Worm (Caenorhabditis elegans) whole organism, young adult: ENCODE results near the gene npr-12.

Source experiments
- B0019.2 ChIP-seq: fragments of 200-800 bp; sonication (Bioruptor generic); conservative IDR thresholded peaks from 2 replicates; pipeline ENCODE4 v1.3.6; 2022; ENCODE audit warnings: missing genetic modification reagents, missing genetic modification characterization, missing compliant biosample characterization
- B0261.1 ChIP-seq: sonication (generic microtip); optimal IDR thresholded peaks from 2 replicates; lab custom pipeline; 2016; ENCODE audit warnings: mild to moderate bottlenecking, missing genetic modification characterization, moderate library complexity, missing compliant biosample characterization
- C06A6.2 ChIP-seq: fragments of 200-800 bp; sonication (Bioruptor generic); conservative IDR thresholded peaks from 2 replicates; pipeline ENCODE4 v1.3.6; 2022; ENCODE audit warnings: missing genetic modification characterization, missing compliant biosample characterization
- F33H1.4 ChIP-seq: fragments of 200-800 bp; sonication (Bioruptor generic); IDR thresholded peaks from 2 replicates; pipeline ENCODE4 v1.3.6; 2022; ENCODE audit warnings: missing genetic modification reagents, missing genetic modification characterization, missing compliant biosample characterization
- F37B4.10 ChIP-seq: fragments of 200-800 bp; sonication (Bioruptor generic); IDR thresholded peaks from 2 replicates; pipeline ENCODE4 v1.3.6; 2022; ENCODE audit warnings: missing genetic modification characterization, missing compliant biosample characterization
- F49E8.2 ChIP-seq: sonication (generic microtip); optimal IDR thresholded peaks from 3 replicates; lab custom pipeline; 2017; ENCODE audit warnings: missing genetic modification characterization, mild to moderate bottlenecking, missing compliant biosample characterization, antibody characterized with exemption, moderate library complexity; ENCODE audit not compliant: insufficient read depth
- F52B5.7 ChIP-seq: sonication (generic microtip); optimal IDR thresholded peaks from 2 replicates; lab custom pipeline; 2016; ENCODE audit warnings: mild to moderate bottlenecking, missing genetic modification characterization, missing compliant biosample characterization
- K12H6.12 ChIP-seq: fragments of 200-800 bp; sonication (Bioruptor generic); optimal IDR thresholded peaks from 2 replicates; lab custom pipeline; 2018; ENCODE audit warnings: mild to moderate bottlenecking, missing genetic modification characterization, missing compliant biosample characterization
- T26A5.8 ChIP-seq: sonication (generic microtip); optimal IDR thresholded peaks from 2 replicates; lab custom pipeline; 2016; ENCODE audit warnings: missing genetic modification characterization, missing compliant biosample characterization
- aptf-3 ChIP-seq: fragments of 200-800 bp; sonication (Bioruptor generic); IDR thresholded peaks from 2 replicates; pipeline ENCODE4 v1.3.6; 2022; ENCODE audit warnings: missing genetic modification characterization, missing compliant biosample characterization
- attf-3 ChIP-seq: fragments of 200-800 bp; sonication (Bioruptor generic); conservative IDR thresholded peaks from 2 replicates; pipeline ENCODE4 v1.3.6; 2022; ENCODE audit warnings: missing genetic modification reagents, missing genetic modification characterization, missing compliant biosample characterization
- ccch-3 ChIP-seq: fragments of 200-800 bp; sonication (Bioruptor generic); optimal IDR thresholded peaks from 2 replicates; lab custom pipeline; 2018; ENCODE audit warnings: mild to moderate bottlenecking, missing genetic modification characterization, missing compliant biosample characterization
- cebp-2 ChIP-seq: fragments of 200-800 bp; sonication (Bioruptor generic); IDR thresholded peaks from 2 replicates; pipeline ENCODE4 v1.3.6; 2022; ENCODE audit warnings: missing genetic modification characterization, missing compliant biosample characterization
- ceh-100 ChIP-seq: fragments of 200-800 bp; sonication (Bioruptor generic); IDR thresholded peaks from 2 replicates; pipeline ENCODE4 v1.3.6; 2022; ENCODE audit warnings: missing genetic modification reagents, missing genetic modification characterization, missing compliant biosample characterization
- ceh-58 ChIP-seq: fragments of 200-800 bp; sonication (Bioruptor generic); IDR thresholded peaks from 2 replicates; pipeline ENCODE4 v1.3.6; 2022; ENCODE audit warnings: missing genetic modification characterization, missing compliant biosample characterization
- dox-1 ChIP-seq: fragments of 200-800 bp; sonication (Bioruptor generic); IDR thresholded peaks from 2 replicates; pipeline ENCODE4 v1.3.6; 2022; ENCODE audit warnings: missing genetic modification reagents, missing genetic modification characterization, missing compliant biosample characterization
- dpff-1 ChIP-seq: sonication (generic microtip); optimal IDR thresholded peaks from 2 replicates; lab custom pipeline; 2017; ENCODE audit warnings: mild to moderate bottlenecking, missing genetic modification characterization, missing compliant biosample characterization
- egl-18 ChIP-seq: fragments of 200-800 bp; sonication (Bioruptor generic); IDR thresholded peaks from 2 replicates; pipeline ENCODE4 v1.3.6; 2022; ENCODE audit warnings: missing genetic modification reagents, missing genetic modification characterization, missing compliant biosample characterization
- ekl-4 ChIP-seq: fragments of 200-800 bp; sonication (Bioruptor generic); IDR thresholded peaks from 2 replicates; pipeline ENCODE4 v1.3.6; 2022; ENCODE audit warnings: missing genetic modification reagents, missing genetic modification characterization, missing compliant biosample characterization
- fkh-3 ChIP-seq: sonication (generic microtip); optimal IDR thresholded peaks from 2 replicates; lab custom pipeline; 2016; ENCODE audit warnings: mild to moderate bottlenecking, missing genetic modification characterization, missing compliant biosample characterization
- him-1 ChIP-seq: sonication (generic microtip); optimal IDR thresholded peaks from 2 replicates; lab custom pipeline; 2016; ENCODE audit warnings: missing genotype, missing genetic modification reagents, missing genetic modification characterization, missing compliant biosample characterization
- hlh-26 ChIP-seq: fragments of 200-800 bp; sonication (Bioruptor generic); conservative IDR thresholded peaks from 2 replicates; pipeline ENCODE4 v1.3.6; 2022; ENCODE audit warnings: missing genetic modification reagents, missing genetic modification characterization, missing compliant biosample characterization
- hsf-1 ChIP-seq: fragments of 200-800 bp; sonication (Bioruptor generic); IDR thresholded peaks from 2 replicates; pipeline ENCODE4 v1.3.6; 2022; ENCODE audit warnings: missing genetic modification reagents, missing genetic modification characterization, missing compliant biosample characterization
- lir-1 ChIP-seq: fragments of 200-800 bp; sonication (Bioruptor generic); conservative IDR thresholded peaks from 2 replicates; pipeline ENCODE4 v1.3.6; 2022; ENCODE audit warnings: missing genetic modification reagents, missing genetic modification characterization, missing compliant biosample characterization
- lsl-1 ChIP-seq: fragments of 200-800 bp; sonication (Bioruptor generic); optimal IDR thresholded peaks from 2 replicates; lab custom pipeline; 2018; ENCODE audit warnings: mild to moderate bottlenecking, missing genetic modification characterization, moderate library complexity, missing compliant biosample characterization
- madf-10 ChIP-seq: sonication (generic microtip); optimal IDR thresholded peaks from 2 replicates; lab custom pipeline; 2016; ENCODE audit warnings: mild to moderate bottlenecking, missing genetic modification characterization, missing compliant biosample characterization
- mcd-1 ChIP-seq: fragments of 200-800 bp; sonication (Bioruptor generic); IDR thresholded peaks from 2 replicates; pipeline ENCODE4 v1.3.6; 2022; ENCODE audit warnings: missing genetic modification reagents, missing genetic modification characterization, missing compliant biosample characterization
- mes-4 ChIP-seq: sonication (generic microtip); optimal IDR thresholded peaks from 2 replicates; lab custom pipeline; 2016; ENCODE audit warnings: missing genotype, missing genetic modification characterization, missing compliant biosample characterization
- nhr-179 ChIP-seq: sonication (generic microtip); optimal IDR thresholded peaks from 2 replicates; lab custom pipeline; 2016; ENCODE audit warnings: mild to moderate bottlenecking, missing genetic modification characterization, missing compliant biosample characterization
- pbrm-1 ChIP-seq: fragments of 200-800 bp; sonication (Bioruptor generic); IDR thresholded peaks from 2 replicates; pipeline ENCODE4 v1.3.6; 2022; ENCODE audit warnings: missing genetic modification reagents, missing genetic modification characterization, missing compliant biosample characterization
- pha-4 ChIP-seq: fragments of 150-350 bp; sonication (generic microtip); optimal IDR thresholded peaks from 2 replicates; lab custom pipeline; 2014; ENCODE audit warnings: missing biosample characterization, missing genetic modification reagents, missing genetic modification characterization
- sdz-38 ChIP-seq: sonication (generic microtip); optimal IDR thresholded peaks from 2 replicates; lab custom pipeline; 2016; ENCODE audit warnings: missing genotype, missing genetic modification characterization, missing compliant biosample characterization
- snpc-1.1 ChIP-seq: sonication (generic microtip); optimal IDR thresholded peaks from 2 replicates; lab custom pipeline; 2017; ENCODE audit warnings: missing genetic modification characterization, mild to moderate bottlenecking, missing compliant biosample characterization, antibody characterized with exemption, moderate library complexity, missing genotype, missing genetic modification reagents; ENCODE audit not compliant: insufficient read depth
- snpc-1.3 ChIP-seq: sonication (generic microtip); optimal IDR thresholded peaks from 2 replicates; lab custom pipeline; 2017; ENCODE audit warnings: missing genetic modification characterization, mild to moderate bottlenecking, missing compliant biosample characterization, antibody characterized with exemption, moderate library complexity, missing genotype, missing genetic modification reagents; ENCODE audit not compliant: insufficient read depth
- tlf-1 ChIP-seq: fragments of 200-800 bp; sonication (Bioruptor generic); optimal IDR thresholded peaks from 2 replicates; lab custom pipeline; 2018; ENCODE audit warnings: mild to moderate bottlenecking, missing genetic modification characterization, missing compliant biosample characterization
- unc-130 ChIP-seq: sonication (generic microtip); optimal IDR thresholded peaks from 2 replicates; lab custom pipeline; 2016; ENCODE audit warnings: missing genetic modification reagents, missing genetic modification characterization, missing compliant biosample characterization
- ztf-22 ChIP-seq: fragments of 200-800 bp; sonication (Bioruptor generic); optimal IDR thresholded peaks from 2 replicates; lab custom pipeline; 2018; ENCODE audit warnings: mild to moderate bottlenecking, missing genetic modification characterization, moderate library complexity, missing compliant biosample characterization
- ztf-25 ChIP-seq: fragments of 200-800 bp; sonication (Bioruptor generic); IDR thresholded peaks from 2 replicates; pipeline ENCODE4 v1.3.6; 2022; ENCODE audit warnings: missing genetic modification reagents, missing genetic modification characterization, missing compliant biosample characterization
- ztf-26 ChIP-seq: sonication (generic microtip); optimal IDR thresholded peaks from 2 replicates; lab custom pipeline; 2017; ENCODE audit warnings: missing genetic modification characterization, missing compliant biosample characterization

Gene npr-12

DNA sequence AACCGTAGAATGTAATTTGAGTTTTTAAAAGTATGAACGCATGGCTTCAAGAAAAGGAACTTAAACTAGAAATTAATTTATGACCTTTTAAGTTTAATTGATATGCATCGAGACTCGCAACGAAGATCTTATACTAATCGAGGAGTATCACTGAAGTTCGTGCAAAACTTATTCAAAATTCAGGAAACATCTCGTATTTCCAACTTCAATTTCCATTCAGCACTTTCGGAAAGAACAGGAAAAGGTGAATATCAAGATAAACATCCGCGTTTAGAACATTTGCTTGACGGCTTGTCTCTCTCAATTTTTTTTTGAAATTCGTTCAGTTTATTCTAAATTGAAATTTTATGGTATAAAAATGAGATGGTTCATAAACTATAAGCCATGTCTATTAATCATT, 27.7 kb upstream of the npr-12 start, which contains the start of gene ZK381.2:
Gene ZK381.2, plus strand, starts transcription at position 301 of the 400 bp plus-strand sequence.
- no peak for TF ChIP-seq dpff-1 (tag; lab: Kevin White, UChicago)
- no peak for TF ChIP-seq B0261.1 (tag; lab: Kevin White, UChicago)
- TF ChIP-seq K12H6.12 (tag; lab: Kevin White, UChicago) = no peak
- TF ChIP-seq dox-1 (GFP tag; lab: Robert Waterston, UW) = no peak
- TF ChIP-seq pbrm-1 (GFP tag; lab: Robert Waterston, UW) = no peak
- no peak for TF ChIP-seq snpc-1.3 (tag; lab: Kevin White, UChicago)
- no peak for TF ChIP-seq ztf-25
- no peak for TF ChIP-seq F37B4.10
- TF ChIP-seq F52B5.7 (tag; lab: Kevin White, UChicago) = no peak
- no peak for TF ChIP-seq aptf-3 (GFP tag; lab: Robert Waterston, UW)
- TF ChIP-seq ekl-4 (GFP tag; lab: Robert Waterston, UW) = no peak
- no peak for TF ChIP-seq hlh-26 (GFP tag; lab: Robert Waterston, UW)
- TF ChIP-seq sdz-38 (tag; lab: Kevin White, UChicago) = no peak
- TF ChIP-seq mes-4 (tag; lab: Kevin White, UChicago) = no peak
- TF ChIP-seq madf-10 (tag; lab: Kevin White, UChicago) = no peak
- TF ChIP-seq unc-130 = no peak
- no peak for TF ChIP-seq ccch-3

ce11 chrIV:6964508-6964907, 27.1 kb upstream of the npr-12 start, which contains the start of gene B0478.3:
B0478.3 (minus strand) TSS chrIV:6964608.
- TF ChIP-seq egl-18 (GFP tag; lab: Robert Waterston, UW) (no peak), K12H6.12 (tag; lab: Kevin White, UChicago) (no peak), cebp-2 (GFP tag; lab: Robert Waterston, UW) (no peak), ztf-22 (GFP tag; lab: Kevin White, UChicago) (no peak), hsf-1 (no peak), pha-4 (tag; lab: Kevin White, UChicago) (no peak), ceh-58 (GFP tag; lab: Robert Waterston, UW) (no peak), nhr-179 (tag; lab: Kevin White, UChicago) (no peak), ztf-26 (tag; lab: Kevin White, UChicago) (no peak), C06A6.2 (no peak), him-1 (tag; lab: Kevin White, UChicago) (no peak), F33H1.4 (GFP tag; lab: Robert Waterston, UW) (no peak), lir-1 (GFP tag; lab: Robert Waterston, UW) (no peak), snpc-1.1 (tag; lab: Kevin White, UChicago) (no peak), lsl-1 (GFP tag; lab: Kevin White, UChicago) (no peak), mcd-1 (GFP tag; lab: Robert Waterston, UW) (no peak)

- no peak for TF ChIP-seq B0019.2
- TF ChIP-seq T26A5.8 = no peak
- TF ChIP-seq hsf-1 = no peak
- TF ChIP-seq fkh-3 (tag; lab: Kevin White, UChicago) = no peak
- no peak for TF ChIP-seq lir-1 (GFP tag; lab: Robert Waterston, UW)
- TF ChIP-seq nhr-179 (tag; lab: Kevin White, UChicago) = no peak
- TF ChIP-seq ceh-100 (GFP tag; lab: Robert Waterston, UW) = no peak
- no peak for TF ChIP-seq attf-3 (GFP tag; lab: Robert Waterston, UW)
- no peak for TF ChIP-seq cebp-2 (GFP tag; lab: Robert Waterston, UW)
- TF ChIP-seq tlf-1 = no peak
- TF ChIP-seq F49E8.2 (tag; lab: Kevin White, UChicago) = no peak
These were observed 22.0 kb upstream of the npr-12 start for ce11 chrIV:6959483-6959882.
